Worm (Caenorhabditis elegans): ENCODE measurements around the gene Y38F1A.4.

Gene Y38F1A.4

DNA sequence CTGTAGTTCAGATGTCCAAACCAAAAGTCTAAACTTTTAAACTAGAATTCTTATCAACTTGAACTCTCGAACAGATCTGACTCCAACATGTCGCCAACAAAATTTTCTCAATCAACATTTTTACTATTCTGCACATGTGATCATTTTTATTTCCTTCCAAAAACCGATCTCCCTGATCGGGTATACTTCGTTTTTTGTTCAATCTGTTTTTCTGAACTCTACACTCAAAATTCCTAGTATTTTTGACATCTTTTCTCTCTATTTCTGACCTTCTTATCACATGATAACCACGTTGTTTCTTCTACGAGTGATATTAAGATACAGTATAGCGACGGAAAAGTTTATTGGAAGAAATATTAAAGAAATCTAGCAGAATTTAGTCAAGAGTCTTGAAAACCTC, 36.8 kb upstream of the Y38F1A.4 start (continued):
- TF ChIP-seq hlh-30 (tag; optimal IDR thresholded peaks at IDR 0.05; ENCODE audit: insufficient read depth) (peak; percentile 74), mxl-3 (GFP tag; optimal IDR thresholded peaks at IDR 0.05) (peak; percentile 84), dmd-6 (GFP tag; IDR thresholded peaks at IDR 0.05) (peak; percentile 74)

DNA sequence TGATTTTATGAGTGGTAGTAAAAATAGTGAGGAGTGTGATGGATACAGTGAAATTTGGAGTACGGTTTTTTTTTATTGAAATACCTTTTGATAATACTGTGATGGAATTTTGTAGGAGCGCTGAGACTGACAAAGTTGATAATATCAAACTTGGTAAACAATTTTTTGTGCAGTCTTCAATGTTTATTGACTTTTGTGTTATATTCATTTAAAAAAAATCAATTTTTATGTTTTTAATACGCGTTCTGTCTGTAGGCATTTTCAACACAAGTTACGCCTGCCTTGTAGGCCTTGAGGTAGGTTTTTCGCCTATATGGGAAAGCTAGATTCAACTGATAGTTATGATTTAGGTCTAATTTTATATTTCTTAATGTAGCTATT, 35.3 kb upstream of the Y38F1A.4 start:
- TF ChIP-seq aha-1 (tag) (no peak), daf-16 (GFP tag; optimal IDR thresholded peaks at IDR 0.05) (no peak), daf-16 (tag; optimal IDR thresholded peaks at IDR 0.05) (peak; percentile 67)

DNA sequence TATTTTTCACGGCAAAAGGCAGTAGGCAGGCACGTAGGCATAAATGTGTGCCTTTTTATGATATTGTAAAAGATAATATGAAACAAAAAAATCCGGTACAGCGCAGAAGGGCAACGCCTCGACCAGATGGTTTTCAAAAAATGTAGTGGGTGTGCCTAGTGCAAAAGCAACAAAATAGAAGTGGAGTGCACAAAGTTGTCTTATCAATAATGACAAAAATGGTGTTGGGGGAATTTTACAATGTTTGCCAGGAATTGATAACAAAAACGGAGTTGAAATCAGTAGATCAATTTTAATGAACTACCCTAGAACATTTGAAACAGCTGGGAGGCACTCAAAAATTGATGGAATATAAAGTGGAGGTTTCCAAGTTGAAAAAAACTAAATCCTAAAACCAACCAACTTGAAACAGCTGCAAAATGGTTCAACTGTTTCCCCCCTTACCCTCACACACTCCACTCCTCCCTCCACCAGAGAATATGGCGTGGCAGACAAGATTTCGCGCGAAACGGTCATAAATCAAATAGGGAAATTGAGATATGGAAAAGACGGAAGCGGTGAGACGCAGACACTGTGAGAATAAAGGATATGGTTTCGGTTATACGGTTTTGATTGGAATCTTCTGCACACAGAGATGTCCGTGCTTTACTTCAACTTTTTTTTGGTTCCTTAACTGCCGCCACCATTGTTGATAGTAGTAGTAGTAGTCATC, 34.8 kb upstream of the Y38F1A.4 start:
- TF ChIP-seq ztf-7 (tag; optimal IDR thresholded peaks at IDR 0.05), result no peak
- TF ChIP-seq nhr-6 (tag; optimal IDR thresholded peaks at IDR 0.05), result no peak
- no peak for TF ChIP-seq daf-16 (GFP tag; optimal IDR thresholded peaks at IDR 0.05)
- peak; percentile 68 for TF ChIP-seq daf-16 (tag; optimal IDR thresholded peaks at IDR 0.05)
- TF ChIP-seq nhr-10 (tag; optimal IDR thresholded peaks at IDR 0.05), result no peak
- TF ChIP-seq skn-1 (tag; optimal IDR thresholded peaks at IDR 0.05), result no peak
- no peak for TF ChIP-seq egl-27 (tag; optimal IDR thresholded peaks at IDR 0.05)
- peak; percentile 10 for TF ChIP-seq mxl-3 (GFP tag; optimal IDR thresholded peaks at IDR 0.05)
- TF ChIP-seq unc-62 (GFP tag; optimal IDR thresholded peaks at IDR 0.05 in 1 of 2), result peak in 1 of 2 experiments; percentile 97
- TF ChIP-seq unc-62 (tag; optimal IDR thresholded peaks at IDR 0.05), result no peak
- TF ChIP-seq F44E2.7 (GFP tag; IDR thresholded peaks at IDR 0.05), result no peak
- TF ChIP-seq hlh-11 (tag; optimal IDR thresholded peaks at IDR 0.05), result peak; percentile 63
- no peak for TF ChIP-seq F49E8.2 (tag; optimal IDR thresholded peaks at IDR 0.05; ENCODE audit: borderline replicate concordance)
- TF ChIP-seq aha-1 (tag), result peak; percentile 88
- TF ChIP-seq unc-130 (GFP tag; optimal IDR thresholded peaks at IDR 0.05), result no peak
- peak; percentile 64 for TF ChIP-seq pqm-1 (tag; optimal IDR thresholded peaks at IDR 0.05)
- TF ChIP-seq zfp-2 (tag; optimal IDR thresholded peaks at IDR 0.05), result no peak
- TF ChIP-seq ceh-28 (tag; optimal IDR thresholded peaks at IDR 0.05), result no peak
- TF ChIP-seq hlh-30 (tag; optimal IDR thresholded peaks at IDR 0.05; ENCODE audit: insufficient read depth), result no peak
- peak; percentile 63 for TF ChIP-seq dmd-6 (GFP tag; IDR thresholded peaks at IDR 0.05)
- no peak for TF ChIP-seq duxl-1 (tag; optimal IDR thresholded peaks at IDR 0.05; ENCODE audit: poor library complexity)
- no peak for TF ChIP-seq Y105C5A.15 (GFP tag; IDR thresholded peaks at IDR 0.05)
- TF ChIP-seq nhr-237 (tag; optimal IDR thresholded peaks at IDR 0.05), result no peak
- TF ChIP-seq spr-3 (GFP tag; optimal IDR thresholded peaks at IDR 0.05), result no peak
- peak; percentile 55 for TF ChIP-seq nhr-48 (tag; optimal IDR thresholded peaks at IDR 0.05)
- TF ChIP-seq attf-4 (tag; optimal IDR thresholded peaks at IDR 0.05), result no peak
- 0 out of 2 replicates have a peak, but pooled peaks have one; percentile 7 for TF ChIP-seq tra-1 (GFP tag; IDR thresholded peaks at IDR 0.05)
- TF ChIP-seq lin-39 (tag; optimal IDR thresholded peaks at IDR 0.05), result no peak
- TF ChIP-seq jun-1 (tag; optimal IDR thresholded peaks at IDR 0.05), result no peak
- TF ChIP-seq dve-1 (tag; optimal IDR thresholded peaks at IDR 0.05; ENCODE audit: insufficient read depth), result peak; percentile 51
- no peak for TF ChIP-seq mes-2 (tag; optimal IDR thresholded peaks at IDR 0.05; ENCODE audit: poor library complexity, severe bottlenecking)
- no peak for TF ChIP-seq daf-8 (GFP tag; IDR thresholded peaks at IDR 0.05)
- no peak for TF ChIP-seq Y5F2A.4 (GFP tag; optimal IDR thresholded peaks at IDR 0.05)
- TF ChIP-seq lin-13 (GFP tag; optimal IDR thresholded peaks at IDR 0.05), result no peak
- peak; percentile 97 for TF ChIP-seq nhr-28 (tag; optimal IDR thresholded peaks at IDR 0.05)
- no peak for TF ChIP-seq zag-1 (tag; optimal IDR thresholded peaks at IDR 0.05)
- TF ChIP-seq lim-7 (GFP tag; IDR thresholded peaks at IDR 0.05), result no peak

DNA sequence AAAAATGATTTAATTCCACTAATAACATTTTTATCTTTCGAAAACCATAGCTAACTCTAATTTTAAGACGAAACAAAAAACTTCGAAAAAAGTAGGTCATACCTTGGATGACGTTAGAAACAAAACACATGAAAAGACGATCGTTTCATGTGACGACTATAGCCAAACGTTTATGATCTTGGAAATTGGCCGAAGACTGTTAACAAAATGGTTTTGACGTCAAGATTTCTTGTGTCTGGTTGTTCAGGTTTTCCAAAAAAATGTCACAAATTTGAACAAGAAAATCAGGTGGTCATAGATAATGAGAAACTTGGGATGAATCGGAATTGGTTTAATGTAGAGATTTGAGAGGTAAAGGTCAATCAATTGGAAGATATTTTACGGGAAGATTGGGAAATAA, 33.7 kb upstream of the Y38F1A.4 start:
- no peak for TF ChIP-seq F44E2.7 (GFP tag; IDR thresholded peaks at IDR 0.05)
- peak; percentile 60 for TF ChIP-seq hlh-30 (tag; optimal IDR thresholded peaks at IDR 0.05; ENCODE audit: insufficient read depth)

Data from whole organism, L4 larva.